Worm (Caenorhabditis elegans) whole organism, midembryonic: ENCODE measurements around the gene stip-1.

Source experiments
- T22C8.4 ChIP-seq: fragments of 200-800 bp; sonication (Bioruptor generic); IDR thresholded peaks from 2 replicates; pipeline ENCODE4 v1.3.6; 2022; ENCODE audit warnings: missing genetic modification characterization, missing compliant biosample characterization
- cog-1 ChIP-seq: sonication (generic microtip); optimal IDR thresholded peaks from 2 replicates; lab custom pipeline; 2016; ENCODE audit warnings: missing genetic modification characterization, missing compliant biosample characterization
- flt-1 ChIP-seq: fragments of 200-800 bp; sonication (Bioruptor generic); IDR thresholded peaks from 2 replicates; pipeline ENCODE4 v1.3.6; 2022; ENCODE audit warnings: missing genetic modification characterization, missing compliant biosample characterization
- klf-2 ChIP-seq: fragments of 200-800 bp; sonication (Bioruptor generic); conservative IDR thresholded peaks from 2 replicates; pipeline ENCODE4 v1.3.6; 2022; ENCODE audit warnings: missing genetic modification reagents, missing genetic modification characterization, missing compliant biosample characterization
- med-1 ChIP-seq: sonication (generic microtip); optimal IDR thresholded peaks from 2 replicates; lab custom pipeline; 2017; ENCODE audit warnings: missing genetic modification characterization, mild to moderate bottlenecking, missing compliant biosample characterization, antibody characterized with exemption, missing genetic modification reagents; ENCODE audit not compliant: insufficient read depth
- ref-1 ChIP-seq: fragments of 200-800 bp; sonication (Bioruptor generic); conservative IDR thresholded peaks from 2 replicates; pipeline ENCODE4 v1.3.6; 2022; ENCODE audit warnings: missing genetic modification reagents, missing genetic modification characterization, missing compliant biosample characterization
- tab-1 ChIP-seq: fragments of 200-800 bp; sonication (Bioruptor generic); IDR thresholded peaks from 2 replicates; pipeline ENCODE4 v1.3.6; 2022; ENCODE audit warnings: missing genetic modification characterization, missing compliant biosample characterization
- ztf-23 ChIP-seq: fragments of 200-800 bp; sonication (Bioruptor generic); IDR thresholded peaks from 2 replicates; pipeline ENCODE4 v1.3.6; 2022; ENCODE audit warnings: missing genetic modification reagents, missing genetic modification characterization, missing compliant biosample characterization
- ztf-29 ChIP-seq: fragments of 200-800 bp; sonication (Bioruptor generic); IDR thresholded peaks from 2 replicates; pipeline ENCODE4 v1.3.6; 2022; ENCODE audit warnings: missing genetic modification reagents, missing genetic modification characterization, missing compliant biosample characterization

Gene stip-1

ce11 chrII:10316119-10316518 lies 33.7 kb downstream of the stip-1 start, which contains the start of gene gcy-5:
TSS of gene gcy-5 (minus strand) at chrII:10316219.
- TF ChIP-seq ztf-29 (GFP tag; lab: Robert Waterston, UW) (no peak), T22C8.4 (no peak), klf-2 (GFP tag; lab: Robert Waterston, UW) (no peak), flt-1 (GFP tag; lab: Robert Waterston, UW) (no peak), tab-1 (GFP tag; lab: Robert Waterston, UW) (no peak), ztf-23 (GFP tag; lab: Robert Waterston, UW) (no peak), med-1 (GFP tag; lab: Kevin White, UChicago) (no peak), cog-1 (no peak), ref-1 (GFP tag; lab: Robert Waterston, UW) (no peak)

ce11 chrII:10315252-10315651 lies 34.6 kb downstream of the stip-1 start, which contains the start of gene idpp-8:
TSS of gene idpp-8 (plus strand) at chrII:10315552.
- no peak for TF ChIP-seq med-1 (GFP tag; lab: Kevin White, UChicago)
- TF ChIP-seq cog-1, result no peak
- TF ChIP-seq ztf-29 (GFP tag; lab: Robert Waterston, UW), result no peak
- TF ChIP-seq T22C8.4, result no peak

- TF ChIP-seq ref-1 (GFP tag; lab: Robert Waterston, UW) (no peak), T22C8.4 (no peak), tab-1 (GFP tag; lab: Robert Waterston, UW) (no peak)
Measured at ce11 chrII:10311973-10312372, 37.8 kb downstream of the stip-1 start, which contains the start of gene srlf-34. TSS of gene srlf-34 (plus strand) at chrII:10312293.

- no peak for TF ChIP-seq klf-2 (GFP tag; lab: Robert Waterston, UW)
- no peak for TF ChIP-seq flt-1 (GFP tag; lab: Robert Waterston, UW)
- no peak for TF ChIP-seq ref-1 (GFP tag; lab: Robert Waterston, UW)
- TF ChIP-seq cog-1, result no peak
- no peak for TF ChIP-seq ztf-23 (GFP tag; lab: Robert Waterston, UW)
- no peak for TF ChIP-seq ztf-29 (GFP tag; lab: Robert Waterston, UW)
- no peak for TF ChIP-seq tab-1 (GFP tag; lab: Robert Waterston, UW)
- no peak for TF ChIP-seq med-1 (GFP tag; lab: Kevin White, UChicago)
Measured at ce11 chrII:10309337-10309736, 40.5 kb downstream of the stip-1 start, which contains the start of gene ZK970.8. TSS of gene ZK970.8 (plus strand) at chrII:10309637.

ce11 chrII:10308726-10309125 lies 41.1 kb downstream of the stip-1 start, which contains the start of gene gcy-4:
TSS of gene gcy-4 (minus strand) at chrII:10308826.
- TF ChIP-seq ztf-29 (GFP tag; lab: Robert Waterston, UW) (no peak), ztf-23 (GFP tag; lab: Robert Waterston, UW) (no peak), ref-1 (GFP tag; lab: Robert Waterston, UW) (no peak), T22C8.4 (no peak), cog-1 (no peak), tab-1 (GFP tag; lab: Robert Waterston, UW) (no peak), med-1 (GFP tag; lab: Kevin White, UChicago) (no peak), flt-1 (GFP tag; lab: Robert Waterston, UW) (no peak)

ce11 chrII:10304736-10305135 lies 45.1 kb downstream of the stip-1 start:
- 0 out of 2 replicates have a peak, but pooled peaks have one; percentile 34 for TF ChIP-seq ztf-23 (GFP tag; lab: Robert Waterston, UW)
- peak; percentile 78; the same call in 1 of the 2 replicates for TF ChIP-seq tab-1 (GFP tag; lab: Robert Waterston, UW)

- TF ChIP-seq flt-1 (GFP tag; lab: Robert Waterston, UW) (no peak), ztf-29 (GFP tag; lab: Robert Waterston, UW) (no peak), klf-2 (GFP tag; lab: Robert Waterston, UW) (no peak), ztf-23 (GFP tag; lab: Robert Waterston, UW) (no peak), cog-1 (peak; percentile 7), med-1 (GFP tag; lab: Kevin White, UChicago) (peak; percentile 62), ref-1 (GFP tag; lab: Robert Waterston, UW) (no peak), tab-1 (GFP tag; lab: Robert Waterston, UW) (no peak), T22C8.4 (no peak)
Measured at ce11 chrII:10303663-10304115, 46.1 kb downstream of the stip-1 start, which contains the start of gene vha-9. TSS of gene vha-9 (minus strand) at chrII:10303713.

ce11 chrII:10302646-10303045 lies 47.2 kb downstream of the stip-1 start, which contains the start of gene clpp-1:
TSS of gene clpp-1 (minus strand) at chrII:10302842.
- TF ChIP-seq tab-1 (GFP tag; lab: Robert Waterston, UW) (no peak), cog-1 (no peak), klf-2 (GFP tag; lab: Robert Waterston, UW) (no peak), med-1 (GFP tag; lab: Kevin White, UChicago) (no peak), ztf-29 (GFP tag; lab: Robert Waterston, UW) (no peak), T22C8.4 (no peak), flt-1 (GFP tag; lab: Robert Waterston, UW) (no peak), ztf-23 (GFP tag; lab: Robert Waterston, UW) (no peak), ref-1 (GFP tag; lab: Robert Waterston, UW) (no peak)

- TF ChIP-seq klf-2 (GFP tag; lab: Robert Waterston, UW), result 0 out of 2 replicates have a peak, but pooled peaks have one; percentile 65
- TF ChIP-seq ztf-23 (GFP tag; lab: Robert Waterston, UW), result peak; percentile 63; the same call in 1 of the 2 replicates
- 0 out of 2 replicates have a peak, but pooled peaks have one; percentile 33 for TF ChIP-seq ztf-29 (GFP tag; lab: Robert Waterston, UW)
- 0 out of 2 replicates have a peak, but pooled peaks have one; percentile 35 for TF ChIP-seq tab-1 (GFP tag; lab: Robert Waterston, UW)
Measured at ce11 chrII:10302141-10302574, 47.7 kb downstream of the stip-1 start.

- no peak for TF ChIP-seq ref-1 (GFP tag; lab: Robert Waterston, UW)
- 0 out of 2 replicates have a peak, but pooled peaks have one; percentile 67 for TF ChIP-seq klf-2 (GFP tag; lab: Robert Waterston, UW)
- TF ChIP-seq med-1 (GFP tag; lab: Kevin White, UChicago), result no peak
- peak; percentile 58; the same call in 1 of the 2 replicates for TF ChIP-seq ztf-23 (GFP tag; lab: Robert Waterston, UW)
- TF ChIP-seq cog-1, result peak; percentile 46
- peak; percentile 80; the same call in 1 of the 2 replicates for TF ChIP-seq flt-1 (GFP tag; lab: Robert Waterston, UW)
Measured at ce11 chrII:10300954-10301353, 48.9 kb downstream of the stip-1 start, which contains the start of gene mdt-22. TSS of gene mdt-22 (plus strand) at chrII:10301216.
